Fruit fly (Drosophila melanogaster) whole organism, embryonic: ENCODE data around the gene CG17108.

Experiments used
- Atf-2 ChIP-seq: fragments of 200-800 bp; sonication (Bioruptor generic); optimal IDR thresholded peaks from 2 replicates; lab custom pipeline; 2016; ENCODE audit warnings: missing biosample characterization, missing genetic modification characterization
- Awh ChIP-seq: fragments of 200-800 bp; sonication (Bioruptor generic); IDR thresholded peaks from 2 replicates; pipeline ENCODE4, ENCODE4 v1.3.6; 2022; ENCODE audit warnings: missing biosample characterization, missing genetic modification characterization
- CG10267 ChIP-seq: fragments of 200-800 bp; sonication (Bioruptor generic); optimal IDR thresholded peaks from 2 replicates; lab custom pipeline; 2018; ENCODE audit warnings: missing biosample characterization, mild to moderate bottlenecking, missing genetic modification characterization, moderate library complexity
- CG11560 ChIP-seq: fragments of 200-800 bp; sonication (Bioruptor generic); IDR thresholded peaks from 3 replicates; pipeline ENCODE4 v1.3.6; 2022; ENCODE audit warnings: missing biosample characterization, missing genetic modification characterization
- CG11696 ChIP-seq: fragments of 200-800 bp; sonication (Bioruptor generic); IDR thresholded peaks from 2 replicates; pipeline ENCODE4 v1.3.6; 2022; ENCODE audit warnings: missing biosample characterization, missing genetic modification characterization
- CG13296 ChIP-seq: fragments of 200-800 bp; sonication (Bioruptor generic); optimal IDR thresholded peaks from 3 replicates; lab custom pipeline; 2018; ENCODE audit warnings: missing biosample characterization, mild to moderate bottlenecking, missing genetic modification characterization
- CG14667 ChIP-seq: fragments of 200-800 bp; sonication (Bioruptor generic); IDR thresholded peaks from 2 replicates; pipeline ENCODE4 v1.3.6; 2022; ENCODE audit warnings: missing biosample characterization, missing genetic modification characterization
- CG15073 ChIP-seq: fragments of 200-800 bp; sonication (Bioruptor generic); optimal IDR thresholded peaks from 2 replicates; lab custom pipeline; 2016; ENCODE audit warnings: missing biosample characterization, missing genetic modification characterization
- CG17612 ChIP-seq: fragments of 200-800 bp; sonication (Bioruptor generic); IDR thresholded peaks from 2 replicates; pipeline ENCODE4 v1.3.6; 2022; ENCODE audit warnings: missing biosample characterization, missing genetic modification characterization
- CG2120 ChIP-seq: fragments of 200-800 bp; sonication (Bioruptor generic); optimal IDR thresholded peaks from 3 replicates; lab custom pipeline; 2016; ENCODE audit warnings: missing biosample characterization, missing genetic modification characterization
- CG2129 ChIP-seq: fragments of 200-800 bp; sonication (Bioruptor generic); IDR thresholded peaks from 2 replicates; pipeline ENCODE4 v1.3.6; 2022; ENCODE audit warnings: missing biosample characterization, missing genetic modification characterization; ENCODE audit not compliant: partially characterized antibody
- CG2199 ChIP-seq: fragments of 200-800 bp; sonication (Bioruptor generic); IDR thresholded peaks from 3 replicates; pipeline ENCODE4 v1.3.6; 2022; ENCODE audit warnings: missing biosample characterization, missing genetic modification characterization
- CG32772 ChIP-seq: fragments of 200-800 bp; sonication (Bioruptor generic); IDR thresholded peaks from 2 replicates; pipeline ENCODE4 v1.3.6; 2022; ENCODE audit warnings: missing biosample characterization, missing genetic modification characterization
- CG3726 ChIP-seq: fragments of 200-800 bp; sonication (Bioruptor generic); IDR thresholded peaks from 3 replicates; pipeline ENCODE4, ENCODE4 v1.3.6; 2022; ENCODE audit warnings: missing biosample characterization, missing genetic modification characterization
- CG4617 ChIP-seq: fragments of 200-800 bp; sonication (Bioruptor generic); optimal IDR thresholded peaks from 3 replicates; lab custom pipeline; 2016; ENCODE audit warnings: missing biosample characterization, missing genetic modification characterization, borderline replicate concordance
- CG6654 ChIP-seq: fragments of 200-800 bp; sonication (Bioruptor generic); optimal IDR thresholded peaks from 2 replicates; lab custom pipeline; 2017; ENCODE audit warnings: missing biosample characterization, mild to moderate bottlenecking, missing genetic modification characterization
- CG7271 ChIP-seq: fragments of 200-800 bp; sonication (Bioruptor generic); optimal IDR thresholded peaks from 2 replicates; lab custom pipeline; 2018; ENCODE audit warnings: missing biosample characterization, mild to moderate bottlenecking, missing genetic modification characterization, moderate library complexity
- CG8290 ChIP-seq, 3 experiments: fragments of 200-800 bp; sonication (Bioruptor generic); optimal IDR thresholded peaks; 2 replicates each; lab custom pipeline; 2016 to 2019; ENCODE audit warnings: missing biosample characterization in 3 of 3, missing genetic modification characterization in 3 of 3, mild to moderate bottlenecking in 2 of 3, moderate library complexity in 1 of 3
- CG8765 ChIP-seq: fragments of 200-800 bp; sonication (Bioruptor generic); IDR thresholded peaks from 2 replicates; pipeline ENCODE4 v1.3.6; 2022; ENCODE audit warnings: missing biosample characterization, missing genetic modification characterization
- Chrac-16 ChIP-seq: fragments of 200-800 bp; sonication (Bioruptor generic); optimal IDR thresholded peaks from 3 replicates; lab custom pipeline; 2016; ENCODE audit warnings: missing biosample characterization, missing genetic modification characterization
- D19B ChIP-seq: fragments of 200-800 bp; sonication (Bioruptor generic); optimal IDR thresholded peaks from 2 replicates; lab custom pipeline; 2017; ENCODE audit warnings: missing biosample characterization, mild to moderate bottlenecking, missing genetic modification characterization
- Dek ChIP-seq: fragments of 200-800 bp; sonication (Bioruptor generic); optimal IDR thresholded peaks from 3 replicates; lab custom pipeline; 2019; ENCODE audit warnings: missing biosample characterization, mild to moderate bottlenecking, missing genetic modification characterization, moderate library complexity
- Ets97D ChIP-seq: fragments of 200-800 bp; sonication (Bioruptor generic); optimal IDR thresholded peaks from 3 replicates; lab custom pipeline; 2016; ENCODE audit warnings: missing biosample characterization, missing genetic modification characterization
- Fer2 ChIP-seq: fragments of 200-800 bp; sonication (Bioruptor generic); optimal IDR thresholded peaks from 2 replicates; lab custom pipeline; 2018; ENCODE audit warnings: missing biosample characterization, mild to moderate bottlenecking, missing genetic modification characterization, moderate library complexity
- Hr3 ChIP-seq: fragments of 200-800 bp; sonication (Bioruptor generic); optimal IDR thresholded peaks from 3 replicates; lab custom pipeline; 2016; ENCODE audit warnings: missing biosample characterization, missing genetic modification characterization
- Lim3 ChIP-seq: fragments of 200-800 bp; sonication (Bioruptor generic); IDR thresholded peaks from 2 replicates; pipeline ENCODE4 v1.3.6; 2022; ENCODE audit warnings: missing biosample characterization, missing genetic modification characterization
- Mrtf ChIP-seq: fragments of 200-800 bp; sonication (Bioruptor generic); IDR thresholded peaks from 3 replicates; pipeline ENCODE4 v1.3.6; 2022; ENCODE audit warnings: missing biosample characterization, missing genetic modification characterization
- Nf-YC ChIP-seq: fragments of 200-800 bp; optimal IDR thresholded peaks from 3 replicates; lab custom pipeline; 2019; ENCODE audit warnings: missing biosample characterization, mild to moderate bottlenecking, missing genetic modification characterization, moderate library complexity
- Rfx ChIP-seq: fragments of 200-800 bp; sonication (Bioruptor generic); IDR thresholded peaks from 2 replicates; pipeline ENCODE4 v1.3.6; 2022; ENCODE audit warnings: missing biosample characterization, missing genetic modification characterization
- Sry-β ChIP-seq: fragments of 200-800 bp; sonication (Bioruptor generic); optimal IDR thresholded peaks from 2 replicates; lab custom pipeline; 2018; ENCODE audit warnings: missing biosample characterization, mild to moderate bottlenecking, missing genetic modification characterization, moderate library complexity
- ab ChIP-seq: fragments of 200-800 bp; sonication (Bioruptor generic); optimal IDR thresholded peaks from 2 replicates; lab custom pipeline; 2016; ENCODE audit warnings: missing biosample characterization, missing genetic modification characterization
- az2 ChIP-seq: fragments of 200-800 bp; sonication (Bioruptor generic); optimal IDR thresholded peaks from 3 replicates; lab custom pipeline; 2016; ENCODE audit warnings: missing biosample characterization, missing genetic modification characterization
- bab2 ChIP-seq: fragments of 200-800 bp; sonication (Bioruptor generic); optimal IDR thresholded peaks from 2 replicates; lab custom pipeline; 2016; ENCODE audit warnings: missing biosample characterization, missing genetic modification characterization
- btn ChIP-seq: fragments of 200-800 bp; sonication (Bioruptor generic); optimal IDR thresholded peaks from 2 replicates; lab custom pipeline; 2016; ENCODE audit warnings: missing biosample characterization, missing genetic modification characterization
- ci ChIP-seq: fragments of 200-800 bp; sonication (Bioruptor generic); IDR thresholded peaks from 3 replicates; pipeline ENCODE4 v1.3.6; 2022; ENCODE audit warnings: missing biosample characterization, missing genetic modification characterization
- esg ChIP-seq: fragments of 200-800 bp; sonication (Bioruptor generic); conservative IDR thresholded peaks from 2 replicates; pipeline ENCODE4 v1.3.6; 2022; ENCODE audit warnings: missing biosample characterization, missing genetic modification characterization
- exex ChIP-seq: fragments of 200-800 bp; sonication (Bioruptor generic); optimal IDR thresholded peaks from 4 replicates; lab custom pipeline; 2018; ENCODE audit warnings: missing biosample characterization, mild to moderate bottlenecking, missing genetic modification characterization, moderate library complexity
- ftz-f1 ChIP-seq: fragments of 200-800 bp; sonication (Bioruptor generic); optimal IDR thresholded peaks from 2 replicates; lab custom pipeline; 2016; ENCODE audit warnings: missing biosample characterization, missing genetic modification characterization
- fu2 ChIP-seq: fragments of 200-800 bp; sonication (Bioruptor generic); optimal IDR thresholded peaks from 2 replicates; lab custom pipeline; 2016; ENCODE audit warnings: missing biosample characterization, missing genetic modification characterization
- hkb ChIP-seq, 2 experiments: fragments of 200-800 bp in 1 of 2; fragments of >200 bp in 1 of 2; sonication (Bioruptor generic) in 1 of 2; IDR thresholded peaks in 1 of 2; optimal IDR thresholded peaks in 1 of 2; 2 replicates each; pipeline versions ENCODE4 v1.3.6 to Lab custom; 2017 to 2022; ENCODE audit warnings: missing biosample characterization in 1 of 2, missing genetic modification characterization in 1 of 2
- inv ChIP-seq: fragments of 200-800 bp; sonication (Bioruptor generic); IDR thresholded peaks from 2 replicates; pipeline ENCODE4 v1.3.6; 2022; ENCODE audit warnings: missing biosample characterization, missing genetic modification characterization; ENCODE audit not compliant: partially characterized antibody
- mirr ChIP-seq: fragments of 200-800 bp; sonication (Bioruptor generic); optimal IDR thresholded peaks from 3 replicates; lab custom pipeline; 2018; ENCODE audit warnings: missing biosample characterization, mild to moderate bottlenecking, missing genetic modification characterization
- org-1 ChIP-seq: fragments of 200-800 bp; sonication (Bioruptor generic); optimal IDR thresholded peaks from 2 replicates; lab custom pipeline; 2017; ENCODE audit warnings: missing biosample characterization, missing genetic modification characterization
- pan ChIP-seq, 4 experiments: fragments of >200 bp in 3 of 4; fragments of 200-800 bp in 1 of 4; sonication (Bioruptor generic) in 1 of 4; optimal IDR thresholded peaks in 3 of 4; IDR thresholded peaks in 1 of 4; 2 replicates each; pipeline versions ENCODE4 v1.3.6 to Lab custom; 2017 to 2022; ENCODE audit warnings: missing biosample characterization in 2 of 4, missing genetic modification characterization in 2 of 4, mixed read lengths in 1 of 4
- phol ChIP-seq: fragments of 200-800 bp; sonication (Bioruptor generic); optimal IDR thresholded peaks from 3 replicates; lab custom pipeline; 2018; ENCODE audit warnings: missing biosample characterization, mild to moderate bottlenecking, missing genetic modification characterization, moderate library complexity
- psq ChIP-seq: fragments of 200-800 bp; sonication (Bioruptor generic); optimal IDR thresholded peaks from 2 replicates; lab custom pipeline; 2017; ENCODE audit warnings: missing biosample characterization, missing genetic modification characterization
- rib ChIP-seq: fragments of 200-800 bp; sonication (Bioruptor generic); IDR thresholded peaks from 2 replicates; pipeline ENCODE4 v1.3.6; 2022; ENCODE audit warnings: missing biosample characterization, missing genetic modification characterization
- scrt ChIP-seq: fragments of 200-800 bp; sonication (Bioruptor generic); optimal IDR thresholded peaks from 2 replicates; lab custom pipeline; 2018; ENCODE audit warnings: missing biosample characterization, mild to moderate bottlenecking, missing genetic modification characterization, moderate library complexity
- sima ChIP-seq: fragments of 200-800 bp; sonication (Bioruptor generic); optimal IDR thresholded peaks from 2 replicates; lab custom pipeline; 2016; ENCODE audit warnings: missing biosample characterization, missing genetic modification characterization
- sob ChIP-seq: fragments of 200-800 bp; sonication (Bioruptor generic); IDR thresholded peaks from 2 replicates; pipeline ENCODE4 v1.3.6; 2022; ENCODE audit warnings: missing biosample characterization, missing genetic modification characterization

Gene CG17108

DNA sequence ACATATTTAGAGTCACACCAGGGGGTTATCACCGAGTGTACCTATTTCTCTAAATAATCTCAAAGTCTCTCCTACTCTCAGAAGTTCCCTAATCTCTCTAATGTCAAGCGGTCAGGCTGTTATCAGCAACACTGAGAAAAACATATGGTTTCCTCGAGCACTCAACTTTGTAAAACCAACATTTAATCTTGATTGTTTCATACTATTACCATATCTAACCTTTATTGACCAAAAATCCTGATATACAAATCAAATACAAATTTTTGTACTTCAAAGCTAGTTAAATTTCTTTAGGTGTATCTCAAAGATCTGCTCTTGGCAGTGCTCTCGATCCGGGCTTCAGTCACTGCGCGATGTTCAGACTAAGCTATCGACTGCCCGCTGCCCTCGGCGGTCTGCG is 9.4 kb upstream of the CG17108 start, which contains the start of gene CG6415 (continued):
- TF ChIP-seq Fer2 (peak; percentile 57), CG14667 (GFP tag; lab: Robert Waterston, UW) (0 out of 2 replicates have a peak, but pooled peaks have one; percentile 31), Lim3 (GFP tag; lab: Robert Waterston, UW) (no peak), scrt (GFP tag; lab: Kevin White, UChicago) (peak; percentile 68), sima (GFP tag; lab: Kevin White, UChicago) (peak; percentile 11), hkb (optimal IDR thresholded peaks at IDR 0.05; lab: Kevin White, UChicago) (no peak), hkb (GFP tag; IDR thresholded peaks at IDR 0.05; lab: Robert Waterston, UW) (peak; percentile 65), az2 (GFP tag; lab: Kevin White, UChicago) (peak; percentile 75), CG7271 (tag; lab: Kevin White, UChicago) (no peak), sob (GFP tag; lab: Robert Waterston, UW) (peak; percentile 80), CG2199 (GFP tag; lab: Robert Waterston, UW) (no peak), Hr3 (peak; percentile 60), CG8765 (GFP tag; lab: Robert Waterston, UW) (peak; percentile 41; the same call in 1 of the 2 replicates), CG15073 (no peak), CG2120 (GFP tag; lab: Kevin White, UChicago) (peak; percentile 86), Atf-2 (GFP tag; lab: Kevin White, UChicago) (peak; percentile 61), mirr (GFP tag; lab: Kevin White, UChicago) (peak; percentile 12), Sry-β (GFP tag; lab: Kevin White, UChicago) (no peak), CG8290 (GFP tag; optimal IDR thresholded peaks at IDR 0.05; lab: Kevin White, UChicago) (no peak), CG8290 (tag; optimal IDR thresholded peaks at IDR 0.05; lab: Kevin White, UChicago) (peak in 1 of 2 experiments; percentile 80), bab2 (peak; percentile 73), ftz-f1 (GFP tag; lab: Kevin White, UChicago) (no peak), CG32772 (GFP tag; lab: Robert Waterston, UW) (peak; percentile 72), CG10267 (tag; lab: Kevin White, UChicago) (peak; percentile 65), rib (GFP tag; lab: Robert Waterston, UW) (no peak), CG6654 (GFP tag; lab: Kevin White, UChicago) (peak; percentile 31), esg (GFP tag; lab: Robert Waterston, UW) (peak; percentile 46; the same call in 1 of the 2 replicates), Chrac-16 (GFP tag; lab: Kevin White, UChicago) (peak; percentile 73), D19B (peak; percentile 41), ab (no peak), psq (GFP tag; lab: Kevin White, UChicago) (no peak), Ets97D (GFP tag; lab: Kevin White, UChicago) (peak; percentile 30), Dek (tag; lab: Kevin White, UChicago) (peak; percentile 58), inv (GFP tag; lab: Robert Waterston, UW) (no peak), ci (peak; percentile 86), Rfx (GFP tag; lab: Robert Waterston, UW) (peak; percentile 81), org-1 (GFP tag; lab: Kevin White, UChicago) (peak; percentile 55), fu2 (GFP tag; lab: Kevin White, UChicago) (peak; percentile 61), CG11560 (tag; lab: Robert Waterston, UW) (0 out of 3 replicates have a peak, but pooled peaks have one; percentile 40), exex (tag; lab: Kevin White, UChicago) (no peak), Mrtf (GFP tag; lab: Robert Waterston, UW) (peak; percentile 57; the same call in 2 of the 3 replicates), CG17612 (GFP tag; lab: Robert Waterston, UW) (peak; percentile 60), CG2129 (GFP tag; lab: Robert Waterston, UW) (no peak), CG13296 (GFP tag; lab: Kevin White, UChicago) (peak; percentile 50), CG4617 (GFP tag; lab: Kevin White, UChicago) (no peak), phol (tag; lab: Kevin White, UChicago) (peak; percentile 79), Awh (GFP tag; lab: Robert Waterston, UW) (peak; percentile 76), CG3726 (GFP tag; lab: Robert Waterston, UW) (no peak), CG11696 (GFP tag; lab: Robert Waterston, UW) (peak; percentile 58; the same call in 1 of the 2 replicates), btn (peak; percentile 30), Nf-YC (tag; lab: Kevin White, UChicago) (peak; percentile 62), pan (optimal IDR thresholded peaks at IDR 0.05; lab: Kevin White, UChicago) (no peak), pan (GFP tag; optimal IDR thresholded peaks at IDR 0.05 in 1 of 2, IDR thresholded peaks at IDR 0.05 in 1 of 2) (peak in 1 of 2 experiments; percentile 78)
